Fruit fly (Drosophila melanogaster): Measurements from ENCODE around the gene CG42505.

DNA sequence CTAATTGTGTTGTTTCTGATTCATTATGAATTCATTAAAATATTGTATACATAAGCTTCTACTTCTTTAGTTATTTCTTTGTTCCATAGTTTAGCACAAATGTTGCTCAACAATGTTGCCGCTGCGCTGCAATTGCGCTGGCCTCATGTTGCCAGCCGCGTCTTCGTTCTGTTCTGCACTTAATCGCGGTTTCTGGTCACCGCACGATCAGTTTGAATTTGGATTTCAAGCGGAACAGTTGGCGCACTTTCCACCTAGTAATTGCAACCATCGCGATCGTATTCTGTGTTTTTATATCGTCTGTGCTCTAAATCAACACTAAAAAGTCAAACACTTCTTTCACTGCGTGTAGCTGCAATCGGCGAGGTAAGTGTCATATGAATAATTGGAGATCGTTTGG lies 32.5 kb downstream of the CG42505 start, which contains the start of gene Ect3:
- TF ChIP-seq CG8478 (optimal IDR thresholded peaks at IDR 0.05) = no peak
- no peak for TF ChIP-seq CTCF (optimal IDR thresholded peaks at IDR 0.05)

Measured in S2 (cell line).